Worm (Caenorhabditis elegans): ENCODE data around the gene spp-29.

spp-29 gene

DNA sequence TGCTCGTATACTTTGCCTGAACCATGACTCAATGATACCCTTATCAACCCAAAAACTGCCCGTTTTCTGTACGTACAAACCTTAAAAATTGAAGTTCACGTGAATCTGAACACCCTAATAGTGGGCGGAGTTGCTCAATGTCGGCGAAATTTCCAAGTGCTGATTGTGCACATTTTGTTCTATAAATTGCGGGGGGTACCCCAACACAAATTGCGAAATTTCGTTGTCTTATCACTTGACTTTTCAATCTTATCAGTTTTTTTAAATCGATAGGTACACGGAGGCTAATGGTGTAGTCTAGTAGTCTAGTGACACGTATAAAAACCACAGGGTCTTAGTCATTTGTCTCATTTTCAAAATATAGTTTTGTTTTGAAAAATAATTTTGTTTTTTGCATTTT, 37.4 kb downstream of the spp-29 start, which contains the start of gene fbxa-108:
TSS of gene fbxa-108 (minus strand) at position 158 of the 400 bp plus-strand sequence.
- TF ChIP-seq unc-62 (GFP tag; optimal IDR thresholded peaks at IDR 0.05) = no peak

DNA sequence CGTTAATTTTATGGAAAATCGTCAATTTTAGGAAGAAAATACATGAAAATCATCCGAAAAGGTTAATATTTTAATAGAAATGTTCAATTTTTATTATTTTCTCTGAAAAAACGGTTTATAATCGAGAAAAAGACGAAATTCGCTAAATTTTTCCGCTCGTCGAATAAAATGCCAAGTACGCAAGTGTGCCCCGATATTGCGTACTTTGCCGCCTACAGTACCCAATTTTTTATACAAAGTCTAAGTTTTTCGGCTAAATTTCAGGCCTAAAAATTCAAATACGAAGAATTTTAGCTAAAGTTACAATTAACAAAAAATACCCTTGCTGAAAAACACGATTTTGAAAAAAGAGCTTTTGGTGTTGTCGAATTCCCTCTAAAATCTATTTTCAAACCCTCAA, 37.8 kb downstream of the spp-29 start:
- TF ChIP-seq unc-62 (GFP tag; optimal IDR thresholded peaks at IDR 0.05) = no peak

DNA sequence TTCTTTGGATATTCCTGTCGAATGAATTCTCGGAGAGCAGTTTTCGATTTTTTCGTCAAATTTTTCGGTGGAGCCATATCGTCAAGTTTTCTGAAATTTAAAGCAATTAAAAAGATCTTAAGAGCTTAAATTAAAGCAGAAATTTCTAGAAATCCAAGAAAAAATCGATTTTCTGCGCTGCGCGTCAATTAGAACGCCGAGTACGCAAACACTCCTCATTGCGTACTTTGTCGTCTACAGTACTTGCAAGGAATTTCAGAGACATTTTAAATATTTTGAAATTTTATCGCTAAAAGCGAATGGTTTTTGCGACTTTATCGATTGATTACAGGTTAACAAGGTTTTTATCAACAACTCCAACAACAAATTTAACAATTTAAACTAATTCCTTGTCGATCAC, 41.4 kb downstream of the spp-29 start:
- TF ChIP-seq unc-62 (GFP tag; optimal IDR thresholded peaks at IDR 0.05) = no peak

DNA sequence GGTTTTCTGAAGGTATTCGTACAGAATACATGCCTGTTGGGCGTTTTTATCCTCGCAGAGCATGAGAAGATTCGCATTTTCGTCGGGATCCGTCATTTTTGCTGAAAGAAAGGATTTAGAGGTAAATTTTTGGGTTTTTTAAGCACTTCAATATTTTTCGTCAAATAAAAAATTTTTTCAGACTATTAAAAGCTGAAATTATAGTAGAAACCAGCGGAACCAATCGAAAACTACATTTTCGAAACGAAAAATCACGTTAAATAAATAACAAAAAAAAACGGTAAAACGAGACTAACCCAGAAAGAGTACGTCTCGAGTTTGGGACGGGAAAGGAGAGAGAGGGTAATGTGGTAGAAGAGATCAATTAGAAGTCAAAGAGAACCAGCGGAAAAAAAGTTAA, 46.2 kb downstream of the spp-29 start, which contains the start of gene fbxa-192:
TSS of gene fbxa-192 (minus strand) at position 101 of the 400 bp plus-strand sequence.
- TF ChIP-seq unc-62 (GFP tag; optimal IDR thresholded peaks at IDR 0.05) = no peak
